Worm (Caenorhabditis elegans): ENCODE data around the gene str-73.

- TF ChIP-seq nhr-12 (tag; optimal IDR thresholded peaks at IDR 0.05), result no peak
- no peak for TF ChIP-seq ces-1 (GFP tag; optimal IDR thresholded peaks at IDR 0.05)
- TF ChIP-seq unc-39 (tag; optimal IDR thresholded peaks at IDR 0.05), result no peak
- no peak for TF ChIP-seq lin-13 (tag; optimal IDR thresholded peaks at IDR 0.05)
- no peak for TF ChIP-seq sptf-1 (tag; optimal IDR thresholded peaks at IDR 0.05)
- no peak for TF ChIP-seq ztf-11 (tag; optimal IDR thresholded peaks at IDR 0.05)
- no peak for TF ChIP-seq nhr-237 (tag; optimal IDR thresholded peaks at IDR 0.05)
- no peak for TF ChIP-seq mep-1 (tag; optimal IDR thresholded peaks at IDR 0.05)
- TF ChIP-seq blmp-1 (tag; optimal IDR thresholded peaks at IDR 0.05), result no peak
- TF ChIP-seq hlh-1 (tag; optimal IDR thresholded peaks at IDR 0.05), result no peak
- no peak for TF ChIP-seq unc-62 (GFP tag; optimal IDR thresholded peaks at IDR 0.05)
- TF ChIP-seq tbx-8 (GFP tag; optimal IDR thresholded peaks at IDR 0.05), result no peak
Measured at ce11 chrV:16460866-16461265, 30.8 kb downstream of the str-73 start, which contains the start of gene srh-142.
